Fruit fly (Drosophila melanogaster): ENCODE data around the gene CG12682.

dm6 chrX:4777275-4777674, 48.5 kb upstream of the CG12682 start, which contains the start of gene CG2871:
- TF ChIP-seq Ets96B (tag; optimal IDR thresholded peaks at IDR 0.05), result no peak
- TF ChIP-seq eg (GFP tag; IDR thresholded peaks at IDR 0.05), result no peak
- no peak for TF ChIP-seq CG10669 (GFP tag; optimal IDR thresholded peaks at IDR 0.05)
- TF ChIP-seq achi (GFP tag; optimal IDR thresholded peaks at IDR 0.05), result no peak
- TF ChIP-seq Ets21C (GFP tag; optimal IDR thresholded peaks at IDR 0.05), result no peak
- TF ChIP-seq CG15336 (GFP tag; IDR thresholded peaks at IDR 0.05), result no peak
- TF ChIP-seq dac (GFP tag; optimal IDR thresholded peaks at IDR 0.05), result no peak
